Fruit fly (Drosophila melanogaster) whole organism, embryonic: Measurements from ENCODE around the gene CG43095.

Experiments used
- Antp ChIP-seq: fragments of 200-800 bp; sonication (Bioruptor generic); optimal IDR thresholded peaks from 3 replicates; lab custom pipeline; 2016; ENCODE audit warnings: missing biosample characterization, missing genetic modification characterization
- Atf-2 ChIP-seq: fragments of 200-800 bp; sonication (Bioruptor generic); optimal IDR thresholded peaks from 2 replicates; lab custom pipeline; 2016; ENCODE audit warnings: missing biosample characterization, missing genetic modification characterization
- CG10462 ChIP-seq: fragments of 200-800 bp; sonication (Bioruptor generic); optimal IDR thresholded peaks from 2 replicates; lab custom pipeline; 2016; ENCODE audit warnings: missing biosample characterization, missing genetic modification characterization
- CG10979 ChIP-seq: fragments of 200-800 bp; sonication (Bioruptor generic); optimal IDR thresholded peaks from 2 replicates; lab custom pipeline; 2018; ENCODE audit warnings: missing biosample characterization, mild to moderate bottlenecking, missing genetic modification characterization, moderate library complexity
- CG11456 ChIP-seq: fragments of 200-800 bp; sonication (Bioruptor generic); IDR thresholded peaks from 3 replicates; pipeline ENCODE4 v1.3.6; 2022; ENCODE audit warnings: missing biosample characterization, missing genetic modification characterization
- CG11504 ChIP-seq: fragments of 200-800 bp; sonication (Bioruptor generic); optimal IDR thresholded peaks from 3 replicates; lab custom pipeline; 2019; ENCODE audit warnings: missing biosample characterization, mild to moderate bottlenecking, missing genetic modification characterization, moderate library complexity
- CG13894 ChIP-seq: fragments of 200-800 bp; sonication (Bioruptor generic); optimal IDR thresholded peaks from 3 replicates; lab custom pipeline; 2018; ENCODE audit warnings: missing biosample characterization, mild to moderate bottlenecking, missing genetic modification characterization, moderate library complexity
- CG14050 ChIP-seq: fragments of 200-800 bp; sonication (Bioruptor generic); IDR thresholded peaks from 3 replicates; pipeline ENCODE4 v1.3.6; 2022; ENCODE audit warnings: missing biosample characterization, missing genetic modification characterization
- CG15269 ChIP-seq: fragments of 200-800 bp; sonication (Bioruptor generic); optimal IDR thresholded peaks from 2 replicates; lab custom pipeline; 2018; ENCODE audit warnings: missing biosample characterization, mild to moderate bottlenecking, missing genetic modification characterization, moderate library complexity
- CG17612 ChIP-seq: fragments of 200-800 bp; sonication (Bioruptor generic); IDR thresholded peaks from 2 replicates; pipeline ENCODE4 v1.3.6; 2022; ENCODE audit warnings: missing biosample characterization, missing genetic modification characterization
- CG31441 ChIP-seq: fragments of 200-800 bp; sonication (Bioruptor generic); IDR thresholded peaks from 2 replicates; pipeline ENCODE4 v1.3.6; 2022; ENCODE audit warnings: missing biosample characterization, missing genetic modification characterization
- CG34422 ChIP-seq: fragments of 200-800 bp; sonication (Bioruptor generic); IDR thresholded peaks from 3 replicates; pipeline ENCODE4 v1.3.6; 2022; ENCODE audit warnings: missing biosample characterization, missing genetic modification characterization
- CG3726 ChIP-seq: fragments of 200-800 bp; sonication (Bioruptor generic); IDR thresholded peaks from 3 replicates; pipeline ENCODE4, ENCODE4 v1.3.6; 2022; ENCODE audit warnings: missing biosample characterization, missing genetic modification characterization
- CG4282 ChIP-seq: fragments of 200-800 bp; sonication (Bioruptor generic); optimal IDR thresholded peaks from 2 replicates; lab custom pipeline; 2016; ENCODE audit warnings: missing biosample characterization, missing genetic modification characterization
- CG5953 ChIP-seq: fragments of 200-800 bp; sonication (Bioruptor generic); IDR thresholded peaks from 2 replicates; pipeline ENCODE4 v1.3.6; 2022; ENCODE audit warnings: missing biosample characterization, missing genetic modification characterization
- CG6175 ChIP-seq: fragments of 200-800 bp; sonication (Bioruptor generic); IDR thresholded peaks from 3 replicates; pipeline ENCODE4 v1.3.6; 2022; ENCODE audit warnings: missing biosample characterization, missing genetic modification characterization
- CG8765 ChIP-seq: fragments of 200-800 bp; sonication (Bioruptor generic); IDR thresholded peaks from 2 replicates; pipeline ENCODE4 v1.3.6; 2022; ENCODE audit warnings: missing biosample characterization, missing genetic modification characterization
- CG9609 ChIP-seq: fragments of 200-800 bp; sonication (Bioruptor generic); optimal IDR thresholded peaks from 3 replicates; lab custom pipeline; 2016; ENCODE audit warnings: missing biosample characterization, missing genetic modification characterization
- CHES-1-like ChIP-seq: fragments of 200-800 bp; sonication (Bioruptor generic); optimal IDR thresholded peaks from 2 replicates; lab custom pipeline; 2016; ENCODE audit warnings: missing biosample characterization, missing genetic modification characterization
- Chrac-16 ChIP-seq: fragments of 200-800 bp; sonication (Bioruptor generic); optimal IDR thresholded peaks from 3 replicates; lab custom pipeline; 2016; ENCODE audit warnings: missing biosample characterization, missing genetic modification characterization
- D19A ChIP-seq: fragments of 200-800 bp; optimal IDR thresholded peaks from 3 replicates; lab custom pipeline; 2019; ENCODE audit warnings: missing biosample characterization, mild to moderate bottlenecking, missing genetic modification characterization, moderate library complexity
- E2f1 ChIP-seq: fragments of 200-800 bp; sonication (Bioruptor generic); IDR thresholded peaks from 2 replicates; pipeline ENCODE4 v1.3.6; 2022; ENCODE audit warnings: missing biosample characterization, missing genetic modification characterization
- Fer3 ChIP-seq: fragments of 200-800 bp; sonication (Bioruptor generic); optimal IDR thresholded peaks from 2 replicates; lab custom pipeline; 2018; ENCODE audit warnings: missing biosample characterization, mild to moderate bottlenecking, missing genetic modification characterization, moderate library complexity
- Hand ChIP-seq: fragments of 200-800 bp; sonication (Bioruptor generic); optimal IDR thresholded peaks from 2 replicates; lab custom pipeline; 2017; ENCODE audit warnings: mild to moderate bottlenecking, missing biosample characterization, missing genetic modification reagents, missing genetic modification characterization
- PHDP ChIP-seq: fragments of 200-800 bp; sonication (Bioruptor generic); optimal IDR thresholded peaks from 3 replicates; lab custom pipeline; 2018; ENCODE audit warnings: missing biosample characterization, mild to moderate bottlenecking, missing genetic modification characterization, moderate library complexity
- Rfx ChIP-seq: fragments of 200-800 bp; sonication (Bioruptor generic); IDR thresholded peaks from 2 replicates; pipeline ENCODE4 v1.3.6; 2022; ENCODE audit warnings: missing biosample characterization, missing genetic modification characterization
- Side ChIP-seq: fragments of 200-800 bp; sonication (Bioruptor generic); optimal IDR thresholded peaks from 2 replicates; lab custom pipeline; 2016; ENCODE audit warnings: missing biosample characterization, missing genetic modification characterization
- Sox100B ChIP-seq: fragments of 200-800 bp; sonication (Bioruptor generic); optimal IDR thresholded peaks from 3 replicates; lab custom pipeline; 2018; ENCODE audit warnings: missing biosample characterization, mild to moderate bottlenecking, missing genetic modification characterization
- Sry-β ChIP-seq: fragments of 200-800 bp; sonication (Bioruptor generic); optimal IDR thresholded peaks from 2 replicates; lab custom pipeline; 2018; ENCODE audit warnings: missing biosample characterization, mild to moderate bottlenecking, missing genetic modification characterization, moderate library complexity
- Usf ChIP-seq: fragments of 200-800 bp; sonication (Bioruptor generic); optimal IDR thresholded peaks from 2 replicates; lab custom pipeline; 2017; ENCODE audit warnings: missing genotype, missing biosample characterization, missing genetic modification characterization
- al ChIP-seq: fragments of 200-800 bp; sonication (Bioruptor generic); IDR thresholded peaks from 2 replicates; pipeline ENCODE4 v1.3.6; 2022; ENCODE audit warnings: missing biosample characterization, missing genetic modification characterization
- cas ChIP-seq: fragments of 200-800 bp; sonication (Bioruptor generic); IDR thresholded peaks from 2 replicates; pipeline ENCODE4 v1.3.6; 2022; ENCODE audit warnings: missing biosample characterization, missing genetic modification characterization
- cg ChIP-seq: fragments of 200-800 bp; sonication (Bioruptor generic); optimal IDR thresholded peaks from 3 replicates; lab custom pipeline; 2019; ENCODE audit warnings: missing biosample characterization, mild to moderate bottlenecking, missing genetic modification characterization, moderate library complexity
- ci ChIP-seq: fragments of 200-800 bp; sonication (Bioruptor generic); IDR thresholded peaks from 3 replicates; pipeline ENCODE4 v1.3.6; 2022; ENCODE audit warnings: missing biosample characterization, missing genetic modification characterization
- da ChIP-seq: fragments of 200-800 bp; sonication (Bioruptor generic); optimal IDR thresholded peaks from 2 replicates; lab custom pipeline; 2016; ENCODE audit warnings: missing biosample characterization, missing genetic modification characterization
- dan ChIP-seq: fragments of 200-800 bp; sonication (Bioruptor generic); IDR thresholded peaks from 2 replicates; pipeline ENCODE4 v1.3.6; 2022; ENCODE audit warnings: missing biosample characterization, missing genetic modification characterization
- emc ChIP-seq: fragments of 200-800 bp; sonication (Bioruptor generic); optimal IDR thresholded peaks from 2 replicates; lab custom pipeline; 2016; ENCODE audit warnings: missing biosample characterization, missing genetic modification characterization
- esg ChIP-seq: fragments of 200-800 bp; sonication (Bioruptor generic); conservative IDR thresholded peaks from 2 replicates; pipeline ENCODE4 v1.3.6; 2022; ENCODE audit warnings: missing biosample characterization, missing genetic modification characterization
- ewg ChIP-seq: fragments of 200-800 bp; sonication (Bioruptor generic); optimal IDR thresholded peaks from 3 replicates; lab custom pipeline; 2017; ENCODE audit warnings: mild to moderate bottlenecking, missing biosample characterization, missing genetic modification reagents, missing genetic modification characterization
- fd64A ChIP-seq: fragments of 200-800 bp; sonication (Bioruptor generic); optimal IDR thresholded peaks from 3 replicates; lab custom pipeline; 2018; ENCODE audit warnings: missing biosample characterization, mild to moderate bottlenecking, missing genetic modification characterization
- gfzf ChIP-seq: fragments of 200-800 bp; sonication (Bioruptor generic); optimal IDR thresholded peaks from 2 replicates; lab custom pipeline; 2016; ENCODE audit warnings: missing biosample characterization, mild to moderate bottlenecking, missing genetic modification characterization, moderate library complexity
- gro ChIP-seq: fragments of 200-800 bp; sonication (Bioruptor generic); optimal IDR thresholded peaks from 2 replicates; lab custom pipeline; 2016; ENCODE audit warnings: missing biosample characterization, missing genetic modification characterization
- klu ChIP-seq: fragments of 200-800 bp; sonication (Bioruptor generic); IDR thresholded peaks from 2 replicates; pipeline ENCODE4 v1.3.6; 2022; ENCODE audit warnings: missing biosample characterization, missing genetic modification characterization
- nau ChIP-seq: fragments of 200-800 bp; sonication (Bioruptor generic); optimal IDR thresholded peaks from 3 replicates; lab custom pipeline; 2017; ENCODE audit warnings: missing biosample characterization, mild to moderate bottlenecking, missing genetic modification characterization, missing genetic modification reagents
- pb ChIP-seq: fragments of 200-800 bp; sonication (Bioruptor generic); optimal IDR thresholded peaks from 3 replicates; lab custom pipeline; 2016; ENCODE audit warnings: missing biosample characterization, missing genetic modification characterization
- pho ChIP-seq: fragments of 200-800 bp; sonication (Bioruptor generic); optimal IDR thresholded peaks from 2 replicates; lab custom pipeline; 2016; ENCODE audit warnings: missing biosample characterization, missing genetic modification characterization
- pros ChIP-seq: fragments of 200-800 bp; sonication (Bioruptor generic); optimal IDR thresholded peaks from 3 replicates; lab custom pipeline; 2019; ENCODE audit warnings: missing biosample characterization, mild to moderate bottlenecking, missing genetic modification characterization, moderate library complexity
- sd ChIP-seq: fragments of 200-800 bp; sonication (Bioruptor generic); optimal IDR thresholded peaks from 3 replicates; lab custom pipeline; 2018; ENCODE audit warnings: missing biosample characterization, mild to moderate bottlenecking, missing genetic modification characterization, moderate library complexity
- shn ChIP-seq: fragments of 200-800 bp; sonication (Bioruptor generic); optimal IDR thresholded peaks from 3 replicates; lab custom pipeline; 2016; ENCODE audit warnings: missing biosample characterization, missing genetic modification characterization
- slbo ChIP-seq: fragments of 200-800 bp; sonication (Bioruptor generic); IDR thresholded peaks from 2 replicates; pipeline ENCODE4 v1.3.6; 2022; ENCODE audit warnings: missing biosample characterization, missing genetic modification characterization
- tin ChIP-seq: fragments of 200-800 bp; sonication (Bioruptor generic); optimal IDR thresholded peaks from 3 replicates; lab custom pipeline; 2016; ENCODE audit warnings: missing biosample characterization, missing genetic modification characterization
- tll ChIP-seq, 2 experiments: fragments of 200-800 bp in 1 of 2; fragments of >200 bp in 1 of 2; sonication (Bioruptor generic) in 1 of 2; optimal IDR thresholded peaks; 2 replicates each; lab custom pipeline; 2017 to 2019; ENCODE audit warnings: missing biosample characterization in 2 of 2, missing genetic modification characterization in 2 of 2, mild to moderate bottlenecking in 1 of 2, moderate library complexity in 1 of 2

CG43095 gene

DNA sequence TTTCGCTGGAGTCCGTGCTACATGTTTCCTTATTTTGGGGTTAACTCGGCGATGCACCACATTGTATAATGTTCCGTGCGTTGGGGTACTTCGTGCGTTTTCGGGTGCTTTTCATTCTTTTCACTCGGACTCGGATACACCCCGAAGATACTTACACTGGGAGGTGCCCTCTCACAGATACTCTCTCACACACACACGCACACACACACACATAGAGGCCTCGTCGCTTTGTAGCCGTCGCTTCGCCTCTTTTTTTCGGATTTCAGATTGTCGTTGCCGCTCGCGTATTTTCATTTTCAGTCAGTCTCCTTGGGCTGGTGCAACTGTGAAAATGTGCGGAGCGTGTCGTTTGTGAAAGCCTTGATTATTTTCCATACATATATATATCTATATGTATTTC, 9.8 kb upstream of the CG43095 start (continued):
- TF ChIP-seq Atf-2 (no peak), CG11456 (GFP tag; lab: Robert Waterston, UW) (no peak), CG13894 (tag; lab: Kevin White, UChicago) (no peak), CG4282 (GFP tag; lab: Kevin White, UChicago) (no peak), CG9609 (GFP tag; lab: Kevin White, UChicago) (no peak), E2f1 (GFP tag; lab: Robert Waterston, UW) (no peak), CG31441 (GFP tag; lab: Robert Waterston, UW) (0 out of 2 replicates have a peak, but pooled peaks have one; percentile 17), Sox100B (GFP tag; lab: Kevin White, UChicago) (no peak), CG11504 (tag; lab: Kevin White, UChicago) (peak; percentile 59), Sry-β (GFP tag; lab: Kevin White, UChicago) (no peak), da (no peak), Hand (peak; percentile 34), PHDP (tag; lab: Kevin White, UChicago) (peak; percentile 11), CG15269 (tag; lab: Kevin White, UChicago) (no peak), sd (tag; lab: Kevin White, UChicago) (peak; percentile 22), cas (GFP tag; lab: Robert Waterston, UW) (no peak), tin (GFP tag; lab: Kevin White, UChicago) (peak; percentile 4), CG14050 (GFP tag; lab: Robert Waterston, UW) (no peak; the same call in 2 of the 3 replicates), al (GFP tag; lab: Robert Waterston, UW) (no peak), CG10979 (no peak), Usf (GFP tag; lab: Kevin White, UChicago) (no peak), nau (GFP tag; lab: Kevin White, UChicago) (no peak), shn (GFP tag; lab: Kevin White, UChicago) (no peak), Side (GFP tag; lab: Kevin White, UChicago) (no peak), slbo (GFP tag; lab: Robert Waterston, UW) (no peak), CG3726 (GFP tag; lab: Robert Waterston, UW) (no peak), CG34422 (peak; percentile 42; the same call in 1 of the 3 replicates), ci (GFP tag; lab: Robert Waterston, UW) (peak; percentile 83; the same call in 2 of the 3 replicates), CHES-1-like (GFP tag; lab: Kevin White, UChicago) (peak; percentile 2), gro (GFP tag; lab: Kevin White, UChicago) (no peak), D19A (tag; lab: Kevin White, UChicago) (no peak), pros (GFP tag; lab: Kevin White, UChicago) (peak; percentile 2), CG8765 (GFP tag; lab: Robert Waterston, UW) (peak; percentile 96), CG5953 (GFP tag; lab: Robert Waterston, UW) (no peak), Chrac-16 (GFP tag; lab: Kevin White, UChicago) (no peak), gfzf (GFP tag; lab: Kevin White, UChicago) (no peak), cg (GFP tag; lab: Kevin White, UChicago) (peak; percentile 85), CG17612 (GFP tag; lab: Robert Waterston, UW) (no peak), CG6175 (GFP tag; lab: Robert Waterston, UW) (no peak), dan (GFP tag; lab: Robert Waterston, UW) (no peak), fd64A (GFP tag; lab: Kevin White, UChicago) (no peak), klu (no peak), Fer3 (no peak), esg (GFP tag; lab: Robert Waterston, UW) (no peak), Antp (GFP tag; lab: Kevin White, UChicago) (no peak), CG10462 (GFP tag; lab: Kevin White, UChicago) (no peak), pb (GFP tag; lab: Kevin White, UChicago) (no peak), Rfx (GFP tag; lab: Robert Waterston, UW) (peak; percentile 29; the same call in 1 of the 2 replicates), tll (GFP tag; optimal IDR thresholded peaks at IDR 0.05; lab: Kevin White, UChicago) (no peak), pho (GFP tag; lab: Kevin White, UChicago) (no peak), emc (no peak), ewg (GFP tag; lab: Kevin White, UChicago) (no peak)
